Worm (Caenorhabditis elegans) whole organism, mixed stage, embryonic: Measurements from ENCODE around the gene cyp-33D1.

ENCODE experiments used
- ceh-39 ChIP-seq: fragments of 150-350 bp; optimal IDR thresholded peaks from 2 replicates; lab custom pipeline; 2014; ENCODE audit warnings: missing biosample characterization, missing genetic modification characterization
- ces-1 ChIP-seq: fragments of 150-350 bp; optimal IDR thresholded peaks from 2 replicates; lab custom pipeline; 2014; ENCODE audit warnings: missing biosample characterization, missing genetic modification reagents, missing genetic modification characterization
- lin-13 ChIP-seq: fragments of 150-350 bp; optimal IDR thresholded peaks from 2 replicates; lab custom pipeline; 2014; ENCODE audit warnings: missing biosample characterization, missing genetic modification characterization
- mab-5 ChIP-seq: fragments of 150-350 bp; optimal IDR thresholded peaks from 2 replicates; lab custom pipeline; 2014; ENCODE audit warnings: missing biosample characterization, missing genetic modification characterization
- nhr-28 ChIP-seq: fragments of 150-350 bp; optimal IDR thresholded peaks from 2 replicates; lab custom pipeline; 2014; ENCODE audit warnings: missing biosample characterization, missing genetic modification characterization
- pha-4 ChIP-seq: fragments of 150-350 bp; optimal IDR thresholded peaks from 2 replicates; lab custom pipeline; 2018; ENCODE audit warnings: missing biosample characterization, missing genetic modification reagents, missing genetic modification characterization
- snpc-4 ChIP-seq: fragments of 150-350 bp; optimal IDR thresholded peaks from 2 replicates; lab custom pipeline; 2014; ENCODE audit warnings: missing biosample characterization, missing genetic modification characterization
- unc-62 ChIP-seq: fragments of 150-350 bp; optimal IDR thresholded peaks from 2 replicates; lab custom pipeline; 2014; ENCODE audit warnings: missing biosample characterization, missing genetic modification reagents, missing genetic modification characterization

DNA sequence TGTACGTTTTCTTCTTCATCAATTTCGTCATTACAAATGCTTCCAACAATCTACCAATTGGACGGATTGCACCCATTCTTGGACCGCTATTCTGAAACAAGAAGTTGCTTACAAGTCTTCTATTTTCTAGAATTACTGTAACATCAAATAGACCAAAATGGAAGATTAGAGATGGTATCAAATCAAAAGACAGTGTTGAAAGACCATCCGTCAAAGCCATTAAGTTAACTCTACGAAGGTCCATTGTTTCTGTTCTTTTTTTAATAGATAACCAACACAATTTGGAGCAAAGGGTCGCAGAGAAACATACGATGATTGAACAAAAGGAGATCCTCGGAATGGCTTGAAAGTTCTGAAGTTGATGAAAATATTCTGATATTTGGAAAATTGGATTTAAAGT is 30.6 kb downstream of the cyp-33D1 start:
- TF ChIP-seq unc-62 (GFP tag; lab: Kevin White, UChicago) = no peak
- TF ChIP-seq lin-13 (tag; lab: Kevin White, UChicago) = no peak
- no peak for TF ChIP-seq ceh-39 (tag; lab: Kevin White, UChicago)
- no peak for TF ChIP-seq pha-4 (tag; lab: Kevin White, UChicago)
- no peak for TF ChIP-seq ces-1 (GFP tag; lab: Kevin White, UChicago)
- TF ChIP-seq snpc-4 (tag; lab: Kevin White, UChicago) = no peak
- no peak for TF ChIP-seq mab-5 (tag; lab: Kevin White, UChicago)
- no peak for TF ChIP-seq nhr-28
